Fruit fly (Drosophila melanogaster) whole organism, embryonic: ENCODE results near the gene Acp26Ab.

Experiments
- CG10462 ChIP-seq: fragments of 200-800 bp; sonication (Bioruptor generic); optimal IDR thresholded peaks from 2 replicates; lab custom pipeline; 2016; ENCODE audit warnings: missing biosample characterization, missing genetic modification characterization
- CG11247 ChIP-seq: fragments of 200-800 bp; sonication (Bioruptor generic); IDR thresholded peaks from 2 replicates; pipeline ENCODE4 v1.3.6; 2022; ENCODE audit warnings: missing biosample characterization, missing genetic modification characterization
- CG14014 ChIP-seq: fragments of 200-800 bp; sonication (Bioruptor generic); IDR thresholded peaks from 2 replicates; pipeline ENCODE4 v1.3.6; 2022; ENCODE audit warnings: missing biosample characterization, missing genetic modification characterization
- CG1647 ChIP-seq: fragments of 200-800 bp; sonication (Bioruptor generic); optimal IDR thresholded peaks from 3 replicates; lab custom pipeline; 2016; ENCODE audit warnings: missing biosample characterization, missing genetic modification characterization
- CG16863 ChIP-seq: fragments of 200-800 bp; sonication (Bioruptor generic); optimal IDR thresholded peaks from 3 replicates; lab custom pipeline; 2016; ENCODE audit warnings: missing biosample characterization, missing genetic modification characterization
- CG17361 ChIP-seq: fragments of 200-800 bp; sonication (Bioruptor generic); IDR thresholded peaks from 3 replicates; pipeline ENCODE4 v1.3.6; 2022; ENCODE audit warnings: missing biosample characterization, missing genetic modification characterization
- CG17568 ChIP-seq: fragments of 200-800 bp; sonication (Bioruptor generic); optimal IDR thresholded peaks from 2 replicates; lab custom pipeline; 2018; ENCODE audit warnings: missing biosample characterization, mild to moderate bottlenecking, missing genetic modification characterization, moderate library complexity
- CG1832 ChIP-seq: fragments of 200-800 bp; sonication (Bioruptor generic); optimal IDR thresholded peaks from 2 replicates; lab custom pipeline; 2017; ENCODE audit warnings: missing biosample characterization, mild to moderate bottlenecking, missing genetic modification characterization, inconsistent platforms
- CG18599 ChIP-seq: fragments of 200-800 bp; sonication (Bioruptor generic); optimal IDR thresholded peaks from 3 replicates; lab custom pipeline; 2017; ENCODE audit warnings: missing biosample characterization, missing genetic modification characterization, mild to moderate bottlenecking, moderate library complexity, missing genetic modification reagents
- CG30403 ChIP-seq: fragments of 200-800 bp; sonication (Bioruptor generic); optimal IDR thresholded peaks from 3 replicates; lab custom pipeline; 2016; ENCODE audit warnings: missing biosample characterization, missing genetic modification characterization
- CG33213 ChIP-seq: fragments of 200-800 bp; sonication (Bioruptor generic); optimal IDR thresholded peaks from 3 replicates; lab custom pipeline; 2016; ENCODE audit warnings: missing biosample characterization, missing genetic modification characterization
- CG43689 ChIP-seq: fragments of 200-800 bp; sonication (Bioruptor generic); IDR thresholded peaks from 2 replicates; pipeline ENCODE4 v1.3.6; 2022; ENCODE audit warnings: missing biosample characterization, missing genetic modification characterization
- CG4617 ChIP-seq: fragments of 200-800 bp; sonication (Bioruptor generic); optimal IDR thresholded peaks from 3 replicates; lab custom pipeline; 2016; ENCODE audit warnings: missing biosample characterization, missing genetic modification characterization, borderline replicate concordance
- CG4820 ChIP-seq: fragments of 200-800 bp; sonication (Bioruptor generic); optimal IDR thresholded peaks from 3 replicates; lab custom pipeline; 2016; ENCODE audit warnings: missing biosample characterization, missing genetic modification characterization
- CG8478 ChIP-seq: fragments of >200 bp; optimal IDR thresholded peaks from 2 replicates; lab custom pipeline; 2018
- CG8924 ChIP-seq: fragments of 200-800 bp; optimal IDR thresholded peaks from 3 replicates; lab custom pipeline; 2019; ENCODE audit warnings: missing biosample characterization, mild to moderate bottlenecking, missing genetic modification characterization, moderate library complexity
- CG9215 ChIP-seq: fragments of 200-800 bp; sonication (Bioruptor generic); IDR thresholded peaks from 2 replicates; pipeline ENCODE4 v1.3.6; 2022; ENCODE audit warnings: missing biosample characterization, missing genetic modification characterization
- Ets65A ChIP-seq: fragments of 200-800 bp; sonication (Bioruptor generic); peaks from one replicate; lab custom pipeline; 2016; ENCODE audit warnings: missing biosample characterization, missing genetic modification characterization
- Gug ChIP-seq: fragments of 200-800 bp; sonication (Bioruptor generic); IDR thresholded peaks from 4 replicates; pipeline ENCODE4 v1.3.6; 2022; ENCODE audit warnings: missing biosample characterization, missing genetic modification characterization
- Hand ChIP-seq: fragments of 200-800 bp; sonication (Bioruptor generic); optimal IDR thresholded peaks from 2 replicates; lab custom pipeline; 2017; ENCODE audit warnings: mild to moderate bottlenecking, missing biosample characterization, missing genetic modification reagents, missing genetic modification characterization
- HmgZ ChIP-seq: fragments of 200-800 bp; sonication (Bioruptor generic); optimal IDR thresholded peaks from 2 replicates; lab custom pipeline; 2018; ENCODE audit warnings: missing biosample characterization, mild to moderate bottlenecking, missing genetic modification characterization
- Hmr ChIP-seq: fragments of 200-800 bp; sonication (Bioruptor generic); optimal IDR thresholded peaks from 3 replicates; lab custom pipeline; 2017; ENCODE audit warnings: mild to moderate bottlenecking, missing biosample characterization, missing genetic modification reagents, missing genetic modification characterization
- Lim3 ChIP-seq: fragments of 200-800 bp; sonication (Bioruptor generic); IDR thresholded peaks from 2 replicates; pipeline ENCODE4 v1.3.6; 2022; ENCODE audit warnings: missing biosample characterization, missing genetic modification characterization
- Med ChIP-seq: fragments of 200-800 bp; sonication (Bioruptor generic); peaks from one replicate; lab custom pipeline; 2016; ENCODE audit warnings: missing biosample characterization, missing genetic modification characterization, mild to moderate bottlenecking, inconsistent platforms, moderate library complexity
- Sox102F ChIP-seq: fragments of 200-800 bp; sonication (Bioruptor generic); optimal IDR thresholded peaks from 2 replicates; lab custom pipeline; 2018; ENCODE audit warnings: missing biosample characterization, mild to moderate bottlenecking, missing genetic modification characterization, moderate library complexity
- Taf1 ChIP-seq: fragments of 200-800 bp; sonication (Bioruptor generic); IDR thresholded peaks from 2 replicates; pipeline ENCODE4 v1.3.6; 2022; ENCODE audit warnings: missing biosample characterization, missing genetic modification characterization
- Xrp1 ChIP-seq: fragments of 200-800 bp; sonication (Bioruptor generic); IDR thresholded peaks from 2 replicates; pipeline ENCODE4 v1.3.6; 2022; ENCODE audit warnings: missing biosample characterization, missing genetic modification characterization
- amos ChIP-seq: fragments of 200-800 bp; sonication (Bioruptor generic); IDR thresholded peaks from 2 replicates; pipeline ENCODE4 v1.3.6; 2022; ENCODE audit warnings: missing biosample characterization, missing genetic modification characterization; ENCODE audit not compliant: partially characterized antibody
- ap ChIP-seq: fragments of 200-800 bp; sonication (Bioruptor generic); IDR thresholded peaks from 2 replicates; pipeline ENCODE4 v1.3.6; 2022; ENCODE audit warnings: missing biosample characterization, missing genetic modification characterization
- cas ChIP-seq: fragments of 200-800 bp; sonication (Bioruptor generic); IDR thresholded peaks from 2 replicates; pipeline ENCODE4 v1.3.6; 2022; ENCODE audit warnings: missing biosample characterization, missing genetic modification characterization
- chm ChIP-seq: fragments of 200-800 bp; sonication (Bioruptor generic); IDR thresholded peaks from 2 replicates; pipeline ENCODE4 v1.3.6; 2022; ENCODE audit warnings: missing biosample characterization, missing genetic modification characterization
- ci ChIP-seq: fragments of 200-800 bp; sonication (Bioruptor generic); IDR thresholded peaks from 3 replicates; pipeline ENCODE4 v1.3.6; 2022; ENCODE audit warnings: missing biosample characterization, missing genetic modification characterization
- emc ChIP-seq: fragments of 200-800 bp; sonication (Bioruptor generic); optimal IDR thresholded peaks from 2 replicates; lab custom pipeline; 2016; ENCODE audit warnings: missing biosample characterization, missing genetic modification characterization
- gem ChIP-seq: fragments of 200-800 bp; sonication (Bioruptor generic); optimal IDR thresholded peaks from 2 replicates; lab custom pipeline; 2019; ENCODE audit warnings: missing biosample characterization, mild to moderate bottlenecking, missing genetic modification characterization, moderate library complexity
- gsb-n ChIP-seq: fragments of 200-800 bp; sonication (Bioruptor generic); optimal IDR thresholded peaks from 3 replicates; lab custom pipeline; 2018; ENCODE audit warnings: missing biosample characterization, mild to moderate bottlenecking, missing genetic modification characterization
- hbn ChIP-seq: fragments of 200-800 bp; sonication (Bioruptor generic); IDR thresholded peaks from 2 replicates; pipeline ENCODE4 v1.3.6; 2022; ENCODE audit warnings: missing biosample characterization, missing genetic modification characterization; ENCODE audit not compliant: partially characterized antibody
- lola ChIP-seq, 3 experiments: fragments of >200 bp in 2 of 3; fragments of 200-800 bp in 1 of 3; sonication (Bioruptor generic) in 1 of 3; optimal IDR thresholded peaks; 2 replicates each; lab custom pipeline; 2017 to 2019; ENCODE audit warnings: missing biosample characterization in 3 of 3, missing genetic modification characterization in 3 of 3, mild to moderate bottlenecking in 1 of 3, moderate library complexity in 1 of 3
- pita ChIP-seq: fragments of 200-800 bp; sonication (Bioruptor generic); optimal IDR thresholded peaks from 2 replicates; lab custom pipeline; 2017; ENCODE audit warnings: missing biosample characterization, mild to moderate bottlenecking, missing genetic modification characterization
- psq ChIP-seq: fragments of 200-800 bp; sonication (Bioruptor generic); optimal IDR thresholded peaks from 2 replicates; lab custom pipeline; 2017; ENCODE audit warnings: missing biosample characterization, missing genetic modification characterization
- pum ChIP-seq: fragments of 200-800 bp; sonication (Bioruptor generic); optimal IDR thresholded peaks from 2 replicates; lab custom pipeline; 2016; ENCODE audit warnings: missing biosample characterization, missing genetic modification characterization
- ranshi ChIP-seq: fragments of 200-800 bp; sonication (Bioruptor generic); IDR thresholded peaks from 2 replicates; pipeline ENCODE4 v1.3.6; 2022; ENCODE audit warnings: missing biosample characterization, missing genetic modification characterization
- sc ChIP-seq, 3 experiments: fragments of >200 bp in 2 of 3; fragments of 200-800 bp in 1 of 3; sonication (Bioruptor generic) in 1 of 3; optimal IDR thresholded peaks; 2 replicates in 2 of 3; 3 replicates in 1 of 3; lab custom pipeline; 2017; ENCODE audit warnings: mild to moderate bottlenecking in 1 of 3, missing biosample characterization in 1 of 3, missing genetic modification characterization in 1 of 3, missing genetic modification reagents in 1 of 3
- scrt ChIP-seq: fragments of 200-800 bp; sonication (Bioruptor generic); optimal IDR thresholded peaks from 2 replicates; lab custom pipeline; 2018; ENCODE audit warnings: missing biosample characterization, mild to moderate bottlenecking, missing genetic modification characterization, moderate library complexity
- seq ChIP-seq: fragments of 200-800 bp; sonication (Bioruptor generic); IDR thresholded peaks from 2 replicates; pipeline ENCODE4 v1.3.6; 2022; ENCODE audit warnings: missing biosample characterization, missing genetic modification characterization
- sug ChIP-seq: fragments of 200-800 bp; optimal IDR thresholded peaks from 2 replicates; lab custom pipeline; 2019; ENCODE audit warnings: missing biosample characterization, mild to moderate bottlenecking, missing genetic modification characterization, moderate library complexity
- tgo ChIP-seq: fragments of 200-800 bp; sonication (Bioruptor generic); IDR thresholded peaks from 3 replicates; pipeline ENCODE4 v1.3.6; 2022; ENCODE audit warnings: missing biosample characterization, missing genetic modification characterization
- tio ChIP-seq: fragments of 200-800 bp; sonication (Bioruptor generic); optimal IDR thresholded peaks from 2 replicates; lab custom pipeline; 2017; ENCODE audit warnings: missing biosample characterization, missing genetic modification characterization, inconsistent platforms
- trh ChIP-seq: fragments of 200-800 bp; sonication (Bioruptor generic); optimal IDR thresholded peaks from 2 replicates; lab custom pipeline; 2016; ENCODE audit warnings: missing biosample characterization, missing genetic modification characterization
- unc-4 ChIP-seq: fragments of 200-800 bp; sonication (Bioruptor generic); IDR thresholded peaks from 2 replicates; pipeline ENCODE4 v1.3.6; 2022; ENCODE audit warnings: missing biosample characterization, missing genetic modification characterization; ENCODE audit not compliant: partially characterized antibody
- vfl ChIP-seq: fragments of 200-800 bp; sonication (Bioruptor generic); optimal IDR thresholded peaks from 2 replicates; lab custom pipeline; 2016; ENCODE audit warnings: missing biosample characterization, missing genetic modification characterization

The Acp26Ab gene

DNA sequence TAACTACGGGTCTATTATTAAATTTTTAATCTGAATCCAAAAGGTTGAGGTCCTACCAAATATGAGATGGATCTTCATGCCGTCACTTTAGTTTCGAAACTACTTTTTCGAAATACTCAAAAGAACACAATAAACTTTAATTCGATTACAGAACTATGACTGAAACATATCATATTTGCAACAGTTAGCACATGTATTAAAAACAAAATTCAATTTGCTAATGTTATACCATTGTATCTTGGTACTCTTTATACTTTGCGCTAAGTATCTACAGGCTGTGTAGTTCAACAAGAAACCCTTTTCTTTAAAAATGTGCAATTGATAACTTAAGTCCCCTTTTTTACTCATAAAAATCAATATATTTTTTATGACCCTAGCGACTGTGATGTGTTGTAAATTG is 8.0 kb downstream of the Acp26Ab start, which contains the start of the genes Sfp26Ac and CG43185:
Sfp26Ac (minus strand) TSS at position 101 of the 400 bp plus-strand sequence.
CG43185 (plus strand) TSS at position 215 of the 400 bp plus-strand sequence.
- TF ChIP-seq Hand (GFP tag; lab: Kevin White, UChicago), result no peak
- TF ChIP-seq psq (GFP tag; lab: Kevin White, UChicago), result no peak
- no peak for TF ChIP-seq HmgZ (tag; lab: Kevin White, UChicago)
- no peak for TF ChIP-seq CG43689
- no peak for TF ChIP-seq Taf1
- TF ChIP-seq tio (GFP tag; lab: Kevin White, UChicago), result no peak
- no peak for TF ChIP-seq CG33213 (GFP tag; lab: Kevin White, UChicago)
- no peak for TF ChIP-seq sc (optimal IDR thresholded peaks at IDR 0.05; lab: Kevin White, UChicago)
- no peak for TF ChIP-seq sc (GFP tag; optimal IDR thresholded peaks at IDR 0.05; lab: Kevin White, UChicago)
- TF ChIP-seq gsb-n, result no peak
- no peak for TF ChIP-seq seq (GFP tag; lab: Robert Waterston, UW)
- no peak for TF ChIP-seq CG4617
- no peak for TF ChIP-seq vfl
- TF ChIP-seq lola (GFP tag; optimal IDR thresholded peaks at IDR 0.05; lab: Kevin White, UChicago), result no peak
- TF ChIP-seq sug (tag; lab: Kevin White, UChicago), result no peak
- no peak for TF ChIP-seq hbn
- TF ChIP-seq Hmr (GFP tag; lab: Kevin White, UChicago), result no peak
- TF ChIP-seq CG9215 (GFP tag; lab: Robert Waterston, UW), result no peak

DNA sequence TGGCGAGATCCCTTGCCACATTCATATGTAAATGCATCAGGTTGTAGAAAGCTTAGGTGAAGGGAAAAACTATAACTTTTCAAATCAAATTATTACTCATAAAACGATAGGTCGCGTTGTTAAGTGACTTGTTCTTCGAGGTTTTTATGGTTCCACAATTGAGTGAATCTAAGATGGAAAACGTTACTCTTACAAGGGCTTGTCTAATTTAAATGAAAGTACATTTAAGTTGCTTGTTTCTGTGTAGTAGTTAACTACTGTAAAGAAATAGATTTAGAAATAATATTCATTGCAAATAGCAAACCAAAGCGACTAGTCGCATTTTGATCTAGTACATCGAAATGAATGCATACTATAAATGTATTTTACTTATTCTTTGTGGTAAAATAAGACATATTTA is 9.2 kb downstream of the Acp26Ab start, which contains the start of gene CG44574:
CG44574 (plus strand) TSS at position 301 of the 400 bp plus-strand sequence.
- TF ChIP-seq pum (GFP tag; lab: Kevin White, UChicago), result no peak
- no peak for TF ChIP-seq tgo
- TF ChIP-seq Sox102F, result no peak
- no peak for TF ChIP-seq CG30403 (GFP tag; lab: Kevin White, UChicago)
- no peak for TF ChIP-seq scrt
- TF ChIP-seq CG11247 (GFP tag; lab: Robert Waterston, UW), result no peak

DNA sequence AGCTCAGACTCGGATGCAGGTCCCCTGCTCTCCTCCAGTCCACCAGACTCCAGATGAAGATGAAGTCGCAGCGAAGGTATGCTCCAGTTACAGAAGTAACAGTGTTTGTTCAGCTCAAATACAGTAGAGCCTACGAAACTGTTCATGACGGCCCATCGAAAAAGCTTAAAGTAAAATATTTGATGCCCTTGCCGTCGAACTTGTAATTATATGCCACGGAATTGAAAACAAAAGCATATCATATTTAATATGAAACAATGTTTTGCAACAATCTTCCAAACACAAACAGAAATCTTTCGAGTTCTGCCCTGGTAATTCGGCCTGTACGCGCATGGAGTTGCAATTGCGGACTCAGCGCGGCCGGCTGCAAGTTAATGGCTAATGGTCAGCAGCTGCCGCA is 11.5 kb downstream of the Acp26Ab start:
- TF ChIP-seq Lim3 (no peak), ap (GFP tag; lab: Robert Waterston, UW) (no peak), CG1832 (GFP tag; lab: Kevin White, UChicago) (no peak), scrt (no peak), CG8924 (tag; lab: Kevin White, UChicago) (no peak), CG17361 (GFP tag; lab: Robert Waterston, UW) (no peak), pita (GFP tag; lab: Kevin White, UChicago) (no peak), ci (GFP tag; lab: Robert Waterston, UW) (peak; percentile 3; the same call in 1 of the 3 replicates), unc-4 (GFP tag; lab: Robert Waterston, UW) (no peak), ranshi (GFP tag; lab: Robert Waterston, UW) (0 out of 2 replicates have a peak, but pooled peaks have one; percentile 6), emc (no peak), CG8478 (lab: Kevin White, UChicago) (no peak), CG4820 (GFP tag; lab: Kevin White, UChicago) (no peak), chm (GFP tag; lab: Robert Waterston, UW) (peak; percentile 23; the same call in 1 of the 2 replicates), CG16863 (GFP tag; lab: Kevin White, UChicago) (no peak), trh (GFP tag; lab: Kevin White, UChicago) (no peak), CG10462 (GFP tag; lab: Kevin White, UChicago) (no peak), CG14014 (GFP tag; lab: Robert Waterston, UW) (no peak), Xrp1 (GFP tag; lab: Robert Waterston, UW) (0 out of 2 replicates have a peak, but pooled peaks have one; percentile 7), gem (tag; lab: Kevin White, UChicago) (peak; percentile 10), CG17568 (GFP tag; lab: Kevin White, UChicago) (no peak), cas (GFP tag; lab: Robert Waterston, UW) (no peak), CG18599 (GFP tag; lab: Kevin White, UChicago) (no peak), amos (GFP tag; lab: Robert Waterston, UW) (no peak), CG1647 (no peak), Ets65A (GFP tag; lab: Kevin White, UChicago) (peak; percentile 40), Gug (GFP tag; lab: Robert Waterston, UW) (no peak), Med (GFP tag; lab: Kevin White, UChicago) (peak; percentile 19)
